Fruit fly (Drosophila melanogaster) whole organism, prepupa: Measurements from ENCODE around the gene pins.

ENCODE experiments used
- CG11294 ChIP-seq: fragments of 200-800 bp; sonication (Bioruptor generic); IDR thresholded peaks from 2 replicates; pipeline ENCODE4 v1.3.6; 2022; ENCODE audit warnings: missing biosample characterization, missing genetic modification characterization
- CG15336 ChIP-seq: fragments of 200-800 bp; sonication (Bioruptor generic); IDR thresholded peaks from 2 replicates; pipeline ENCODE4 v1.3.6; 2022; ENCODE audit warnings: missing biosample characterization, missing genetic modification characterization
- CG6792 ChIP-seq: fragments of 200-800 bp; sonication (Bioruptor generic); optimal IDR thresholded peaks from 3 replicates; lab custom pipeline; 2016; ENCODE audit warnings: missing biosample characterization, missing genetic modification characterization
- OdsH ChIP-seq: fragments of 200-800 bp; sonication (Bioruptor generic); optimal IDR thresholded peaks from 3 replicates; lab custom pipeline; 2016; ENCODE audit warnings: missing biosample characterization, missing genetic modification characterization

DNA sequence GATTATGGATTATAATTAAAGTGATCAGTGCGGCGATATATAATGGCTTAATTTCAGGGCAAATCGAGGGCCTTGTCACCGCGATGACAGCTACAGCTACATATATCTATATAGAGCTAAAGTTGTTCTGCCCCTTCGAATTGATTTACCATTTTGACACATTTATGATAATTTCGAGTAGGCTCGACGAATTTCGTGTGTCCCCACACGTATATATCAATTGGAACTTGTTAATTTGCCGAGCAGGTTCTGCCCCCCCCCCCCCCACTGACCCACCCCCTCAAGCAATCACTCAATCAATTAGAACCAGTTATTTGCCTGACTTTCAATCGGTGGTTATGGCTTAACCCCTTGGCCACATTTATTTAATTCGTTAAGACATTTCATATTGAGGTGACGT lies 3.2 kb upstream of the pins start:
- no peak for TF ChIP-seq OdsH (GFP tag; lab: Kevin White, UChicago)
- no peak for TF ChIP-seq CG6792 (GFP tag; lab: Kevin White, UChicago)
- TF ChIP-seq CG11294 (GFP tag; lab: Robert Waterston, UW), result no peak
- no peak for TF ChIP-seq CG15336
